Fruit fly (Drosophila melanogaster): ENCODE measurements around the gene chm.

Gene chm

DNA sequence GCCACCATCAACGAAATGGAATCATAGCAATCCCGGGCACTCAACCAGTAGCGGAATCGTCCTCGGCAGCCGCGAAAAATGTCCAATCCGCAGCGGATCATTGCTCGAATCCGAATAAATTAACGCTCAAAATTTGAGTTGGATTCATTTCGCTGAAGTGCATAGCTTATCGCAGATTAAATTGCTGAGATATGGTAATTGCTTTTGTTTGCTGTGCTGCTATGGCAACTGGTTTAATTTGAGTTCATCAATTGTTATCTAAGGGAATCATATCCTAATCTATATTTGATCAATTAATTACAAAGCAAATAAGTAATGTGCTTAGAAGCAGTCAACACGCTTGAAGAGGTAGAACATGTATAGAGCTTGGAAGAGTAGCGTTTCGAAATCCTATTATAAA lies 49.9 kb downstream of the chm start, which contains the start of gene Gr28b:
TSS of gene Gr28b (minus strand) at position 101 of the 400 bp plus-strand sequence.
- no peak for TF ChIP-seq CG3919 (GFP tag; optimal IDR thresholded peaks at IDR 0.05)
- no peak for TF ChIP-seq Blimp-1 (GFP tag; optimal IDR thresholded peaks at IDR 0.05)
- TF ChIP-seq CG32006 (GFP tag; optimal IDR thresholded peaks at IDR 0.05): no peak
- no peak for TF ChIP-seq CG3032 (tag; optimal IDR thresholded peaks at IDR 0.05)
- TF ChIP-seq CG4318 (GFP tag; optimal IDR thresholded peaks at IDR 0.05): no peak
- no peak for TF ChIP-seq CG16779 (tag; optimal IDR thresholded peaks at IDR 0.05)
- no peak for TF ChIP-seq Ets21C (GFP tag; optimal IDR thresholded peaks at IDR 0.05)
- TF ChIP-seq Hr4 (GFP tag; optimal IDR thresholded peaks at IDR 0.05): no peak
- no peak for TF ChIP-seq esn (GFP tag; optimal IDR thresholded peaks at IDR 0.05)
- TF ChIP-seq Hr39 (GFP tag; optimal IDR thresholded peaks at IDR 0.05): no peak

DNA sequence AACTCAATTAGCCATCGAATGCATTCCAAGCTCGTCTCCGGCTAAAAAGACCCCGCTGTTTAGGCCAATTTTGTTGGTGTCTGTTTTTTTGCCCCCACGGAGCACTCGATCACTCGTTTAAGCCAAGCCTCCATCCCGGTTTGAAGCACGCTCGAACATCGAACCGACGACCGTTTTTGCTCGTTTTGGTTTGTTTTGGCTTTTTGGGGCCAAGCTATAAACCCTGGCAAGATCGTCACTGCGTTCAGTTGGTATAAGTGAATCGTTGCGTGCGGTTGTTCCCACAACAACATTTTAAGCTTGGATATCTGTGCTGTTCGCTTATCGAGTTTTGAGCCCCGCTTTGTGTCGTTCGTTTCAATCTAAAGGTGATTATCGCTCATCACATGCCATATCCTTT lies 54.1 kb downstream of the chm start, which contains the start of gene CG6055:
TSS of gene CG6055 (plus strand) at position 240 of the 400 bp plus-strand sequence.
- TF ChIP-seq CG9139 (GFP tag; optimal IDR thresholded peaks at IDR 0.05) (peak; percentile 65), CG6276 (GFP tag; optimal IDR thresholded peaks at IDR 0.05) (peak; percentile 38), CG8319 (GFP tag; optimal IDR thresholded peaks at IDR 0.05) (no peak), CG6163 (GFP tag; IDR thresholded peaks at IDR 0.05) (peak; percentile 54; the same call in 1 of the 3 replicates), CG11294 (GFP tag; IDR thresholded peaks at IDR 0.05) (no peak), dac (GFP tag; optimal IDR thresholded peaks at IDR 0.05) (no peak), CG31627 (GFP tag; optimal IDR thresholded peaks at IDR 0.05) (no peak), salr (GFP tag; optimal IDR thresholded peaks at IDR 0.05) (peak; percentile 17 to 30), CG15336 (GFP tag; IDR thresholded peaks at IDR 0.05) (no peak; the same call in 1 of the 2 replicates), CG1621 (tag; optimal IDR thresholded peaks at IDR 0.05) (peak; percentile 72), vri (GFP tag; optimal IDR thresholded peaks at IDR 0.05) (no peak), fkh (GFP tag; optimal IDR thresholded peaks at IDR 0.05) (no peak), net (GFP tag; optimal IDR thresholded peaks at IDR 0.05) (peak; percentile 44), Hr39 (GFP tag; optimal IDR thresholded peaks at IDR 0.05) (no peak), CG16779 (tag; optimal IDR thresholded peaks at IDR 0.05) (no peak), achi (GFP tag; optimal IDR thresholded peaks at IDR 0.05) (peak; percentile 7), Blimp-1 (GFP tag; optimal IDR thresholded peaks at IDR 0.05) (no peak), Eip75B (GFP tag; optimal IDR thresholded peaks at IDR 0.05) (peak; percentile 15), CG11762 (GFP tag; optimal IDR thresholded peaks at IDR 0.05; ENCODE audit: insufficient read depth) (no peak), topi (GFP tag; optimal IDR thresholded peaks at IDR 0.05) (no peak), Lpt (GFP tag; optimal IDR thresholded peaks at IDR 0.05) (no peak), pdm3 (GFP tag; optimal IDR thresholded peaks at IDR 0.05) (peak; percentile 4), CG8632 (GFP tag; optimal IDR thresholded peaks at IDR 0.05) (no peak), CG3919 (GFP tag; optimal IDR thresholded peaks at IDR 0.05) (no peak), CG6808 (GFP tag; optimal IDR thresholded peaks at IDR 0.05) (peak; percentile 66), fd59A (GFP tag; optimal IDR thresholded peaks at IDR 0.05) (no peak), CG6792 (GFP tag; optimal IDR thresholded peaks at IDR 0.05) (no peak), CG11902 (GFP tag; optimal IDR thresholded peaks at IDR 0.05) (no peak), svp (GFP tag) (no peak), Met (GFP tag; optimal IDR thresholded peaks at IDR 0.05) (no peak), Sox102F (GFP tag; optimal IDR thresholded peaks at IDR 0.05) (no peak), ss (GFP tag; optimal IDR thresholded peaks at IDR 0.05) (peak; percentile 71 to 77), fd85E (GFP tag; optimal IDR thresholded peaks at IDR 0.05) (no peak), CG6854 (GFP tag; optimal IDR thresholded peaks at IDR 0.05) (no peak), acj6 (GFP tag; optimal IDR thresholded peaks at IDR 0.05) (no peak), CG32006 (GFP tag; optimal IDR thresholded peaks at IDR 0.05) (no peak), Hr4 (GFP tag; optimal IDR thresholded peaks at IDR 0.05) (no peak), CG10669 (GFP tag; optimal IDR thresholded peaks at IDR 0.05) (no peak), CG34406 (GFP tag; optimal IDR thresholded peaks at IDR 0.05) (no peak), Ets21C (GFP tag; optimal IDR thresholded peaks at IDR 0.05) (no peak), Hr38 (GFP tag; optimal IDR thresholded peaks at IDR 0.05) (no peak), esn (GFP tag; optimal IDR thresholded peaks at IDR 0.05) (no peak), lz (GFP tag; optimal IDR thresholded peaks at IDR 0.05) (no peak), CG4318 (GFP tag; optimal IDR thresholded peaks at IDR 0.05) (no peak), eg (GFP tag; IDR thresholded peaks at IDR 0.05) (peak; percentile 49; the same call in 1 of the 3 replicates), Gug (GFP tag; IDR thresholded peaks at IDR 0.05) (no peak), OdsH (GFP tag; optimal IDR thresholded peaks at IDR 0.05) (no peak), CG3032 (tag; optimal IDR thresholded peaks at IDR 0.05) (no peak), Ets96B (tag; optimal IDR thresholded peaks at IDR 0.05) (no peak)
